Fruit fly (Drosophila melanogaster): ENCODE measurements around the gene Teh2.

Teh2 gene

dm6 chr3L:4220679-4221078 lies 32.9 kb upstream of the Teh2 start:
- no peak for TF ChIP-seq bab1 (GFP tag; optimal IDR thresholded peaks at IDR 0.05)
- TF ChIP-seq tj (GFP tag; optimal IDR thresholded peaks at IDR 0.05) = peak; percentile 71
- TF ChIP-seq cic (GFP tag; optimal IDR thresholded peaks at IDR 0.05) = no peak

DNA sequence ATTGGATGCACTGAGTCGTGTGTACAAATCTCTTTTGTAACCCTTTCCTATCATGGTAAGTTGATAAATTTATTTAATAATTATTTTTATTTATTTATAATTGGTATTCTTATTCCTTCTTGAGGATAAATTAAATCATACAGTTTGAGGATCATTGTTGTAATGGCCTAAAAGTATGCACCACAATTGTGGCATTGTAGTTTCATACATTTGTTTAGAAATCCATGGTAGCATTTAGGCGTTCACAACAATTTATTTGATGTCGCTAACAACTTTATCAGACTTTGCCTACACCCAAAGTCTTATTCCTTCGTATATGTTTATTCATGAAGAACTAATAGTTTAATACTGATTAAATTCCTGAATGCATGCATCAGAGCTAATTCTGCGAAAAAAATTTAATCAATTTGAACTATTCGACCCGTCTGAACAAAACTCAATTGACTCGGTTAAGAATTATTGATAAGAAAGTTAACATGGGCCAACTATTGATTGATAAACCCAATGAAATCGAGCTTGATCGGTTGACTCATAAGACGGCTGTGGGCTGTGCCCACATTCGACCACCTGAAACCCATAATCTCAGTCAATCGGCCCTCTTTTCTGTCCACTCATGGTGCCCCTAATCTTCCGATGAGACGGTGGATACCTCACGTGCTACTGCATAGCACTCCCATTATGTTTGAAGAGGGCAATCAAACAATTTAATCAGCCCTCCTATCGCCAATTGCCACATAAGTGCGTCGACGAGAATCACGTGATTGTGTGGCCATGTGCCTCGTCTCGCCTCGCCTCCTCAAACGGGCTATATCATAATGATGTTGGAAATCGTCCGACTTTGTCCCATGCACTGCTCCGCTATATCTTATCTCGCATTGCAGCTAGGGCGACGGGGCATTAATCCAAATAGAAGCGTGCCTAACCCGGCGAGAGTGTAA lies 31.7 kb upstream of the Teh2 start:
- TF ChIP-seq Hr96 (GFP tag; optimal IDR thresholded peaks at IDR 0.05) (no peak), Clk (GFP tag; optimal IDR thresholded peaks at IDR 0.05) (no peak), ovo (GFP tag; optimal IDR thresholded peaks at IDR 0.05) (no peak), cic (GFP tag; optimal IDR thresholded peaks at IDR 0.05) (peak; percentile 59), CG33017 (tag; optimal IDR thresholded peaks at IDR 0.05) (peak; percentile 8), CG12768 (GFP tag; optimal IDR thresholded peaks at IDR 0.05) (peak; percentile 23), kay (GFP tag; ENCODE audit: borderline replicate concordance) (peak; percentile 73), cnc (optimal IDR thresholded peaks at IDR 0.05) (peak in 1 of 2 experiments; percentile 47)

dm6 chr3L:4215079-4215478 lies 27.3 kb upstream of the Teh2 start, which contains the start of gene Cpr64Ad:
TSS of gene Cpr64Ad (plus strand) at chr3L:4215379.
- no peak for TF ChIP-seq CG12768 (GFP tag; optimal IDR thresholded peaks at IDR 0.05)
- TF ChIP-seq ovo (GFP tag; optimal IDR thresholded peaks at IDR 0.05) = no peak
- TF ChIP-seq cic (GFP tag; optimal IDR thresholded peaks at IDR 0.05) = no peak
- no peak for TF ChIP-seq Hr96 (GFP tag; optimal IDR thresholded peaks at IDR 0.05)
- TF ChIP-seq toe (GFP tag; optimal IDR thresholded peaks at IDR 0.05) = no peak
- TF ChIP-seq Clk (GFP tag; optimal IDR thresholded peaks at IDR 0.05) = no peak

- TF ChIP-seq cnc (optimal IDR thresholded peaks at IDR 0.05) (no peak), toe (GFP tag; optimal IDR thresholded peaks at IDR 0.05) (no peak), CG5204 (GFP tag; optimal IDR thresholded peaks at IDR 0.05) (no peak), tj (GFP tag; optimal IDR thresholded peaks at IDR 0.05) (no peak), CG7101 (tag; optimal IDR thresholded peaks at IDR 0.05) (no peak), bab1 (GFP tag; optimal IDR thresholded peaks at IDR 0.05) (no peak), Clk (GFP tag; optimal IDR thresholded peaks at IDR 0.05) (no peak), CG11617 (GFP tag; optimal IDR thresholded peaks at IDR 0.05) (no peak), Hr96 (GFP tag; optimal IDR thresholded peaks at IDR 0.05) (no peak), CG33017 (tag; optimal IDR thresholded peaks at IDR 0.05) (no peak), CG14711 (tag; optimal IDR thresholded peaks at IDR 0.05) (no peak), CG1620 (GFP tag; optimal IDR thresholded peaks at IDR 0.05) (no peak), CG12768 (GFP tag; optimal IDR thresholded peaks at IDR 0.05) (no peak), Crg-1 (GFP tag; optimal IDR thresholded peaks at IDR 0.05) (no peak)
These were observed 25.0 kb upstream of the Teh2 start, which contains the start of gene Cpr64Ac for dm6 chr3L:4212815-4213214. TSS of gene Cpr64Ac (minus strand) at chr3L:4212915.

- TF ChIP-seq CG5204 (GFP tag; optimal IDR thresholded peaks at IDR 0.05) = no peak
- no peak for TF ChIP-seq CG7101 (tag; optimal IDR thresholded peaks at IDR 0.05)
- TF ChIP-seq ovo (GFP tag; optimal IDR thresholded peaks at IDR 0.05) = no peak
These were observed 23.6 kb upstream of the Teh2 start, which contains the start of gene Cpr64Ab for dm6 chr3L:4211440-4211839. TSS of gene Cpr64Ab (minus strand) at chr3L:4211540.

dm6 chr3L:4209731-4210130 lies 21.9 kb upstream of the Teh2 start:
- TF ChIP-seq CG1620 (GFP tag; optimal IDR thresholded peaks at IDR 0.05) = no peak
- no peak for TF ChIP-seq CG14711 (tag; optimal IDR thresholded peaks at IDR 0.05)
- TF ChIP-seq tj (GFP tag; optimal IDR thresholded peaks at IDR 0.05) = no peak
- no peak for TF ChIP-seq cnc (optimal IDR thresholded peaks at IDR 0.05)
- TF ChIP-seq Crg-1 (GFP tag; optimal IDR thresholded peaks at IDR 0.05) = no peak
- TF ChIP-seq Mnt (GFP tag; optimal IDR thresholded peaks at IDR 0.05) = no peak
- no peak for TF ChIP-seq kay (GFP tag; ENCODE audit: borderline replicate concordance)
- no peak for TF ChIP-seq pad (GFP tag; optimal IDR thresholded peaks at IDR 0.05)
- no peak for TF ChIP-seq Hr96 (GFP tag; optimal IDR thresholded peaks at IDR 0.05)
- no peak for TF ChIP-seq CG11617 (GFP tag; optimal IDR thresholded peaks at IDR 0.05)
- TF ChIP-seq CG33017 (tag; optimal IDR thresholded peaks at IDR 0.05) = no peak
- TF ChIP-seq CG12768 (GFP tag; optimal IDR thresholded peaks at IDR 0.05) = no peak
- TF ChIP-seq cic (GFP tag; optimal IDR thresholded peaks at IDR 0.05) = no peak
- no peak for TF ChIP-seq Clk (GFP tag; optimal IDR thresholded peaks at IDR 0.05)
- TF ChIP-seq ovo (GFP tag; optimal IDR thresholded peaks at IDR 0.05) = no peak

DNA sequence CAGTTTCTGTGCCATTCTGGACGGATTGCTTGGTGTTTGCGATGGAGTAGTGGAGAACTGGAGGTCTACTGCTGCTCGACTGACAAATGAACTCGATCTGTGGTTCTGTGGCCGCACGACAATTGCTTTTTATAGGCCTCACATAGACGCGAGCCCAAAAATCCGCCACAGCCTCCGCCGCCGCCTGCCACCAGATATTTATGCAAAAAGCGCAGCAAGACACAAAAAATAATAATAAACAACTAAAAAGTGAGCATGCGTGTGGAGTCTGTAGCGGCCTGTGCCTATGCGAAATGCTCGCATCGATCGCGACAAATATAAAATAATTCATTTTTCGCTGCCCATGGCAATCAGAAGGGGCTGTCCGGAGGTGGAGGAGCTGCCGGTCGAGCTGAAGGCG lies 21.3 kb upstream of the Teh2 start, which contains the start of gene Cpr64Aa:
TSS of gene Cpr64Aa (minus strand) at position 101 of the 400 bp plus-strand sequence.
- TF ChIP-seq cic (GFP tag; optimal IDR thresholded peaks at IDR 0.05) (no peak), CG14711 (tag; optimal IDR thresholded peaks at IDR 0.05) (no peak), CG7045 (GFP tag; optimal IDR thresholded peaks at IDR 0.05) (no peak), Clk (GFP tag; optimal IDR thresholded peaks at IDR 0.05) (no peak)

All from whole organism, adult.